Worm (Caenorhabditis elegans) whole organism, young adult: ENCODE results near the gene R102.11.
A peak's percentile ranks its signal among the peaks of the same experiment; 100 is the strongest.

Source experiments
- D2030.7 ChIP-seq: fragments of 200-800 bp; sonication (Bioruptor generic); IDR thresholded peaks from 2 replicates; pipeline ENCODE4 v1.3.6; 2022; ENCODE audit warnings: missing genetic modification reagents, missing genetic modification characterization, missing compliant biosample characterization
- F10E7.11 ChIP-seq: sonication (generic microtip); optimal IDR thresholded peaks from 2 replicates; lab custom pipeline; 2017; ENCODE audit warnings: mild to moderate bottlenecking, missing genetic modification characterization, moderate library complexity, missing compliant biosample characterization
- F39B2.1 ChIP-seq: fragments of 200-800 bp; sonication (Bioruptor generic); IDR thresholded peaks from 2 replicates; pipeline ENCODE4 v1.3.6; 2022; ENCODE audit warnings: missing genetic modification reagents, missing genetic modification characterization, missing compliant biosample characterization
- K12H6.12 ChIP-seq: fragments of 200-800 bp; sonication (Bioruptor generic); optimal IDR thresholded peaks from 2 replicates; lab custom pipeline; 2018; ENCODE audit warnings: mild to moderate bottlenecking, missing genetic modification characterization, missing compliant biosample characterization
- T26A5.8 ChIP-seq: sonication (generic microtip); optimal IDR thresholded peaks from 2 replicates; lab custom pipeline; 2016; ENCODE audit warnings: missing genetic modification characterization, missing compliant biosample characterization
- Y53F4B.3 ChIP-seq: fragments of 200-800 bp; sonication (Bioruptor generic); IDR thresholded peaks from 2 replicates; pipeline ENCODE4 v1.3.6; 2022; ENCODE audit warnings: missing genetic modification reagents, missing genetic modification characterization, missing compliant biosample characterization
- Y53G8AR.9 ChIP-seq: fragments of 200-800 bp; sonication (Bioruptor generic); conservative IDR thresholded peaks from 2 replicates; pipeline ENCODE4 v1.3.6; 2022; ENCODE audit warnings: missing genetic modification reagents, missing genetic modification characterization, missing compliant biosample characterization
- Y95B8A.8 ChIP-seq: fragments of 200-800 bp; sonication (Bioruptor generic); IDR thresholded peaks from 2 replicates; pipeline ENCODE4 v1.3.6; 2022; ENCODE audit warnings: missing genetic modification reagents, missing genetic modification characterization, missing compliant biosample characterization
- aptf-2 ChIP-seq: fragments of 200-800 bp; sonication (Bioruptor generic); conservative IDR thresholded peaks from 2 replicates; pipeline ENCODE4 v1.3.6; 2022; ENCODE audit warnings: missing genetic modification reagents, missing genetic modification characterization, missing compliant biosample characterization
- aptf-3 ChIP-seq: fragments of 200-800 bp; sonication (Bioruptor generic); IDR thresholded peaks from 2 replicates; pipeline ENCODE4 v1.3.6; 2022; ENCODE audit warnings: missing genetic modification characterization, missing compliant biosample characterization
- atf-7 ChIP-seq: sonication (generic microtip); optimal IDR thresholded peaks from 2 replicates; lab custom pipeline; 2017; ENCODE audit warnings: mild to moderate bottlenecking, missing genetic modification characterization, missing compliant biosample characterization
- athp-1 ChIP-seq: sonication (generic microtip); optimal IDR thresholded peaks from 2 replicates; lab custom pipeline; 2017; ENCODE audit warnings: mild to moderate bottlenecking, missing genetic modification characterization, missing compliant biosample characterization
- bed-2 ChIP-seq: fragments of 200-800 bp; sonication (Bioruptor generic); IDR thresholded peaks from 2 replicates; pipeline ENCODE4 v1.3.6; 2022; ENCODE audit warnings: missing genetic modification reagents, missing genetic modification characterization, missing compliant biosample characterization
- ceh-40 ChIP-seq: fragments of 200-800 bp; sonication (Bioruptor generic); IDR thresholded peaks from 2 replicates; pipeline ENCODE4 v1.3.6; 2022; ENCODE audit warnings: missing genetic modification characterization, missing compliant biosample characterization
- efl-1 ChIP-seq: fragments of 150-350 bp; optimal IDR thresholded peaks from 2 replicates; lab custom pipeline; 2014; ENCODE audit warnings: missing biosample characterization, missing genetic modification reagents, missing genetic modification characterization
- egl-18 ChIP-seq: fragments of 200-800 bp; sonication (Bioruptor generic); IDR thresholded peaks from 2 replicates; pipeline ENCODE4 v1.3.6; 2022; ENCODE audit warnings: missing genetic modification reagents, missing genetic modification characterization, missing compliant biosample characterization
- lag-1 ChIP-seq: fragments of 200-800 bp; sonication (Bioruptor generic); IDR thresholded peaks from 2 replicates; pipeline ENCODE4 v1.3.6; 2022; ENCODE audit warnings: missing genetic modification reagents, missing genetic modification characterization, missing compliant biosample characterization
- let-526 ChIP-seq: fragments of 200-800 bp; sonication (Bioruptor generic); IDR thresholded peaks from 2 replicates; pipeline ENCODE4 v1.3.6; 2022; ENCODE audit warnings: missing genetic modification reagents, missing genetic modification characterization, missing compliant biosample characterization
- let-607 ChIP-seq, 2 experiments: fragments of 200-800 bp in 1 of 2; sonication (Bioruptor generic) in 1 of 2; sonication (generic microtip) in 1 of 2; optimal IDR thresholded peaks; 2 replicates each; lab custom pipeline; 2016 to 2018; ENCODE audit warnings: mild to moderate bottlenecking in 2 of 2, missing compliant biosample characterization in 2 of 2, missing genetic modification characterization in 2 of 2, moderate library complexity in 2 of 2, missing genotype in 1 of 2
- lin-54 ChIP-seq: fragments of 200-800 bp; sonication (Bioruptor generic); optimal IDR thresholded peaks from 2 replicates; lab custom pipeline; 2018; ENCODE audit warnings: mild to moderate bottlenecking, missing genetic modification characterization, missing compliant biosample characterization
- lsl-1 ChIP-seq: fragments of 200-800 bp; sonication (Bioruptor generic); optimal IDR thresholded peaks from 2 replicates; lab custom pipeline; 2018; ENCODE audit warnings: mild to moderate bottlenecking, missing genetic modification characterization, moderate library complexity, missing compliant biosample characterization
- madf-10 ChIP-seq: sonication (generic microtip); optimal IDR thresholded peaks from 2 replicates; lab custom pipeline; 2016; ENCODE audit warnings: mild to moderate bottlenecking, missing genetic modification characterization, missing compliant biosample characterization
- madf-3 ChIP-seq: fragments of 200-800 bp; sonication (Bioruptor generic); IDR thresholded peaks from 2 replicates; pipeline ENCODE4 v1.3.6; 2022; ENCODE audit warnings: missing genetic modification reagents, missing genetic modification characterization, missing compliant biosample characterization
- madf-6 ChIP-seq: fragments of 200-800 bp; sonication (Bioruptor generic); IDR thresholded peaks from 2 replicates; pipeline ENCODE4 v1.3.6; 2022; ENCODE audit warnings: missing genetic modification reagents, missing genetic modification characterization, missing compliant biosample characterization
- mes-4 ChIP-seq: sonication (generic microtip); optimal IDR thresholded peaks from 2 replicates; lab custom pipeline; 2016; ENCODE audit warnings: missing genotype, missing genetic modification characterization, missing compliant biosample characterization
- mxl-1 ChIP-seq: sonication (generic microtip); optimal IDR thresholded peaks from 2 replicates; lab custom pipeline; 2016; ENCODE audit warnings: missing genetic modification characterization, missing compliant biosample characterization
- nhr-120 ChIP-seq: fragments of 200-800 bp; sonication (Bioruptor generic); IDR thresholded peaks from 2 replicates; pipeline ENCODE4 v1.3.6; 2022; ENCODE audit warnings: missing genetic modification characterization, missing compliant biosample characterization
- nhr-80 ChIP-seq: sonication (generic microtip); optimal IDR thresholded peaks from 2 replicates; lab custom pipeline; 2016; ENCODE audit warnings: missing genetic modification characterization, missing compliant biosample characterization
- snpc-3.4 ChIP-seq: sonication (generic microtip); optimal IDR thresholded peaks from 2 replicates; lab custom pipeline; 2017; ENCODE audit warnings: missing genetic modification characterization, mild to moderate bottlenecking, missing compliant biosample characterization, antibody characterized with exemption, moderate library complexity, missing genotype, missing genetic modification reagents
- somi-1 ChIP-seq: fragments of 200-800 bp; sonication (Bioruptor generic); optimal IDR thresholded peaks from 2 replicates; lab custom pipeline; 2018; ENCODE audit warnings: mild to moderate bottlenecking, missing genetic modification characterization, missing compliant biosample characterization
- tbx-9 ChIP-seq: sonication (generic microtip); optimal IDR thresholded peaks from 2 replicates; lab custom pipeline; 2016; ENCODE audit warnings: borderline replicate concordance, missing genetic modification characterization, inconsistent platforms, missing compliant biosample characterization
- zim-3 ChIP-seq: sonication (generic microtip); optimal IDR thresholded peaks from 2 replicates; lab custom pipeline; 2017; ENCODE audit warnings: mild to moderate bottlenecking, missing genetic modification characterization, moderate library complexity, missing compliant biosample characterization
- ztf-18 ChIP-seq: sonication (generic microtip); optimal IDR thresholded peaks from 2 replicates; lab custom pipeline; 2016; ENCODE audit warnings: missing genotype, mild to moderate bottlenecking, missing genetic modification characterization, missing compliant biosample characterization
- ztf-25 ChIP-seq: fragments of 200-800 bp; sonication (Bioruptor generic); IDR thresholded peaks from 2 replicates; pipeline ENCODE4 v1.3.6; 2022; ENCODE audit warnings: missing genetic modification reagents, missing genetic modification characterization, missing compliant biosample characterization
- ztf-28 ChIP-seq: fragments of 200-800 bp; sonication (Bioruptor generic); IDR thresholded peaks from 2 replicates; pipeline ENCODE4 v1.3.6; 2022; ENCODE audit warnings: missing genetic modification reagents, missing genetic modification characterization, missing compliant biosample characterization
- ztf-3 ChIP-seq: fragments of 200-800 bp; sonication (Bioruptor generic); optimal IDR thresholded peaks from 2 replicates; lab custom pipeline; 2018; ENCODE audit warnings: mild to moderate bottlenecking, missing genetic modification characterization, missing compliant biosample characterization

Gene R102.11

DNA sequence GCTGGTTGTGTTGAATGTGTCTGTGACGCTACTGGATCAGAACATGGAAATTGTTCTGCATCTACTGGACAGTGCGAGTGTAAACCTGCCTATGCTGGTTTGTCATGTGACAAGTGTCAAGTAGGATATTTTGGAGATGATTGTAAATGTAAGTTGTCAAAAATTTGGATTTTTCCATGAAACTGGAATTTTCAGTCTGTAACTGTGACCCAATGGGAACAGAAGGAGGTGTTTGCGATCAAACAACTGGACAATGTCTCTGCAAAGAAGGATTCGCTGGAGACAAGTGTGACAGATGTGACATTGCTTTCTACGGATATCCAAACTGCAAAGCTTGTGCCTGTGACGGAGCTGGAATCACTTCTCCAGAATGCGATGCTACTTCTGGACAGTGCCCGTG, 31.0 kb downstream of the R102.11 start:
- TF ChIP-seq tbx-9 (tag; lab: Kevin White, UChicago) (no peak), nhr-120 (GFP tag; lab: Robert Waterston, UW) (no peak), let-526 (GFP tag; lab: Robert Waterston, UW) (no peak), lag-1 (no peak), efl-1 (no peak), zim-3 (tag; lab: Kevin White, UChicago) (no peak)

DNA sequence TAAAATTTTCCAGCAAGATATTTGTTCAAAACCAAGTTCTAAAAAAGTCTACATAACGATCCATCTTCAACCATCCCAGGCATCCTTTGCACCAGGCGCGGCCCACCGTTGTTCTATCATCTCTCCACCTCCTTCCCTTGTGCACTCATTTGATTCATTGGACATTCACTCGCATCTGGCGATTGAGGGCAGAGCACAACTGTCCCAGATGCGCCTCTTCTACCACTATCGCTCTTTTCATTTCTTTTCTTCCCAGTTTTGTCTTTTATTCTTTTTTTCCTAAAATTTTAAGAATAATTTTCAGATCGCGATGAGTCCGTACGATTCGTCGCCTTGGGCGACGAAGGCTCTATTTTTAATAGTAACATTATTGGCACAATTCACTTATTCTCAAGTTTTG, 33.0 kb downstream of the R102.11 start, which contains the start of gene epi-1:
Gene epi-1, plus strand, starts transcription at position 301 of the 400 bp plus-strand sequence.
- TF ChIP-seq ztf-28 (GFP tag; lab: Robert Waterston, UW) (0 out of 2 replicates have a peak, but pooled peaks have one; percentile 12), Y53G8AR.9 (GFP tag; lab: Robert Waterston, UW) (no peak)

DNA sequence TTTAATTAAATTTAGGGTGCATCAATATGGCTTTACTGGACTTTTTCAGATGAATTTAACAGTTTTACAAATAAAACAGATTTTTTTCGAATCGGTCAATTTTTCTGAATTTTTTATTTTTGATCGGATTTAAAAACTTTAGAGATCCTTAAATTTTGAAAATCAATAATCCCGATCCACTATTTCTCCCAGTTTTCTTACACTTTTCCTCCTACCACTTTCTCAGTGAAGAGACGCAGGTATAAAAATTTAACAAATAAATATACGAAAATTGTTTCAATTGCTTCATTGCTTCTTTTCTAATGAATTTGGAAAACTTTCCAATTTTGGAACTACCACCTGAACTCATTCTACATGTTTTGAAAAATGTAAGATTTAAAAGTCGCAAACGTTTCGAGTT, 35.4 kb downstream of the R102.11 start, which contains the start of gene K08C7.7:
Gene K08C7.7, plus strand, starts transcription at position 301 of the 400 bp plus-strand sequence.
- no peak for TF ChIP-seq egl-18
- TF ChIP-seq K12H6.12, result no peak
- TF ChIP-seq somi-1 (GFP tag; lab: Kevin White, UChicago), result no peak
- no peak for TF ChIP-seq ztf-18
- no peak for TF ChIP-seq F10E7.11 (tag; lab: Kevin White, UChicago)
- TF ChIP-seq mes-4 (tag; lab: Kevin White, UChicago), result no peak
- TF ChIP-seq Y53F4B.3, result no peak
- no peak for TF ChIP-seq athp-1 (tag; lab: Kevin White, UChicago)
- no peak for TF ChIP-seq bed-2 (GFP tag; lab: Robert Waterston, UW)
- no peak for TF ChIP-seq ceh-40
- no peak for TF ChIP-seq snpc-3.4
- no peak for TF ChIP-seq lin-54 (GFP tag; lab: Kevin White, UChicago)
- TF ChIP-seq ztf-25 (GFP tag; lab: Robert Waterston, UW), result no peak
- TF ChIP-seq madf-3, result no peak

DNA sequence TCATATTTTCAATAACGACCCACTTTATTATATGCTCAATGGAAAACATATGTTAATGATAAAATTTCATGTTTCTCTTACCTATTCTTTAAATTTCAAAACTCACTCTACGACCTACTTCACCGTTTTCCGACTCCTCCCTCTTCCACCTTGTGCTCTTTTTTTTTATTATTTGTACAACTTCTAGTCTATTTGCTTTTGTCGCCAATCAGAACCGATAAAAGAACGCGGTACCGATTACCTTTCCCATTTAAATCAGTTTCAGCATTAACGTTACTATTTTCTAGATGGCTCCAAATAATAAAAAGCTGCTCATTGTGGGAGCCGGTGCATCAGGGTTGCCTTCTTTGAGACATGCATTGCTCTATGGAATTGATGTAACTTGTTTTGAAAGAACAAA, 37.8 kb downstream of the R102.11 start, which contains the start of gene fmo-1:
Gene fmo-1, plus strand, starts transcription at position 98 of the 400 bp plus-strand sequence.
- TF ChIP-seq nhr-80 (tag; lab: Kevin White, UChicago), result peak; percentile 14
- no peak for TF ChIP-seq madf-10 (tag; lab: Kevin White, UChicago)

DNA sequence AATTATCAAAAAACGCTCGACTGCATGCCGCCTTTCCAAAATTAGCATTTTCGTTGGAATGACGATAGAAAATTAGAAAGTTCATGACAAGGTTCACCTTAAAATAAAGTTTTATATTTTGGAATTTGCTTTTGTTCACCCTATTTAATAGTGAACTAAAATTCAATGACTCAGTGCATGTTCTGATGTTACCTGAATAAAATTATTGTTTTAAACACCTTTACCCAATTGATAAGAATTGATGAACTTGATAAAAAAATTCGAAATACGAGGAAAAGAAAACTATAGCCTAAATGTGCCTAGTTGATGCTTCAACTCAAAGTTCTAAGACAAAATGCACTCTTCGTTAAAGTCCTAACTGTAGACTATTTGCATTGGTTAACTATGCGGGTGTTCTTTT, 38.5 kb downstream of the R102.11 start:
- no peak for TF ChIP-seq D2030.7 (GFP tag; lab: Robert Waterston, UW)
- no peak for TF ChIP-seq T26A5.8 (tag; lab: Kevin White, UChicago)
- no peak for TF ChIP-seq mes-4 (tag; lab: Kevin White, UChicago)
- TF ChIP-seq madf-6 (GFP tag; lab: Robert Waterston, UW), result no peak
- TF ChIP-seq F39B2.1 (GFP tag; lab: Robert Waterston, UW), result no peak
- no peak for TF ChIP-seq tbx-9 (tag; lab: Kevin White, UChicago)
- no peak for TF ChIP-seq Y95B8A.8 (GFP tag; lab: Robert Waterston, UW)
- TF ChIP-seq ztf-3 (GFP tag; lab: Kevin White, UChicago), result no peak
- TF ChIP-seq aptf-2 (GFP tag; lab: Robert Waterston, UW), result no peak
- no peak for TF ChIP-seq lsl-1
- no peak for TF ChIP-seq nhr-120 (GFP tag; lab: Robert Waterston, UW)
- TF ChIP-seq atf-7 (tag; lab: Kevin White, UChicago), result no peak
- no peak for TF ChIP-seq let-607 (tag; optimal IDR thresholded peaks at IDR 0.05; lab: Kevin White, UChicago)
- TF ChIP-seq aptf-3 (GFP tag; lab: Robert Waterston, UW), result no peak
- no peak for TF ChIP-seq mxl-1 (tag; lab: Kevin White, UChicago)
- TF ChIP-seq, all 124 proteins: peak for 0
